Worm (Caenorhabditis elegans) whole organism, young adult: ENCODE measurements around the gene mig-5.
A peak's percentile ranks its signal among the peaks of the same experiment; 100 is the strongest.

Experiments
- F23B12.7 ChIP-seq: sonication (generic microtip); optimal IDR thresholded peaks from 2 replicates; lab custom pipeline; 2017; ENCODE audit warnings: missing genetic modification characterization, mild to moderate bottlenecking, missing compliant biosample characterization, antibody characterized with exemption, moderate library complexity; ENCODE audit not compliant: insufficient read depth
- F33H1.4 ChIP-seq: fragments of 200-800 bp; sonication (Bioruptor generic); IDR thresholded peaks from 2 replicates; pipeline ENCODE4 v1.3.6; 2022; ENCODE audit warnings: missing genetic modification reagents, missing genetic modification characterization, missing compliant biosample characterization
- F57C9.4 ChIP-seq: sonication (generic microtip); optimal IDR thresholded peaks from 2 replicates; lab custom pipeline; 2017; ENCODE audit warnings: mild to moderate bottlenecking, missing genetic modification characterization, missing compliant biosample characterization
- Y53F4B.3 ChIP-seq: fragments of 200-800 bp; sonication (Bioruptor generic); IDR thresholded peaks from 2 replicates; pipeline ENCODE4 v1.3.6; 2022; ENCODE audit warnings: missing genetic modification reagents, missing genetic modification characterization, missing compliant biosample characterization
- Y53G8AR.9 ChIP-seq: fragments of 200-800 bp; sonication (Bioruptor generic); conservative IDR thresholded peaks from 2 replicates; pipeline ENCODE4 v1.3.6; 2022; ENCODE audit warnings: missing genetic modification reagents, missing genetic modification characterization, missing compliant biosample characterization
- Y67H2A.10 ChIP-seq: fragments of 200-800 bp; sonication (Bioruptor generic); conservative IDR thresholded peaks from 2 replicates; pipeline ENCODE4 v1.3.6; 2022; ENCODE audit warnings: missing genetic modification reagents, missing genetic modification characterization, missing compliant biosample characterization
- aptf-2 ChIP-seq: fragments of 200-800 bp; sonication (Bioruptor generic); conservative IDR thresholded peaks from 2 replicates; pipeline ENCODE4 v1.3.6; 2022; ENCODE audit warnings: missing genetic modification reagents, missing genetic modification characterization, missing compliant biosample characterization
- attf-3 ChIP-seq: fragments of 200-800 bp; sonication (Bioruptor generic); conservative IDR thresholded peaks from 2 replicates; pipeline ENCODE4 v1.3.6; 2022; ENCODE audit warnings: missing genetic modification reagents, missing genetic modification characterization, missing compliant biosample characterization
- attf-5 ChIP-seq: fragments of 200-800 bp; sonication (Bioruptor generic); optimal IDR thresholded peaks from 2 replicates; lab custom pipeline; 2018; ENCODE audit warnings: mild to moderate bottlenecking, missing genetic modification characterization, missing compliant biosample characterization
- die-1 ChIP-seq: sonication (generic microtip); optimal IDR thresholded peaks from 2 replicates; lab custom pipeline; 2016; ENCODE audit warnings: missing genotype, mild to moderate bottlenecking, missing genetic modification characterization, missing compliant biosample characterization
- dpl-1 ChIP-seq: fragments of 150-350 bp; optimal IDR thresholded peaks from 2 replicates; lab custom pipeline; 2014; ENCODE audit warnings: missing biosample characterization, missing genetic modification reagents, missing genetic modification characterization
- efl-1 ChIP-seq: fragments of 150-350 bp; optimal IDR thresholded peaks from 2 replicates; lab custom pipeline; 2014; ENCODE audit warnings: missing biosample characterization, missing genetic modification reagents, missing genetic modification characterization
- him-1 ChIP-seq: sonication (generic microtip); optimal IDR thresholded peaks from 2 replicates; lab custom pipeline; 2016; ENCODE audit warnings: missing genotype, missing genetic modification reagents, missing genetic modification characterization, missing compliant biosample characterization
- hlh-12 ChIP-seq: sonication (generic microtip); optimal IDR thresholded peaks from 2 replicates; lab custom pipeline; 2016; ENCODE audit warnings: missing genetic modification characterization, missing compliant biosample characterization
- lag-1 ChIP-seq: fragments of 200-800 bp; sonication (Bioruptor generic); IDR thresholded peaks from 2 replicates; pipeline ENCODE4 v1.3.6; 2022; ENCODE audit warnings: missing genetic modification reagents, missing genetic modification characterization, missing compliant biosample characterization
- let-526 ChIP-seq: fragments of 200-800 bp; sonication (Bioruptor generic); IDR thresholded peaks from 2 replicates; pipeline ENCODE4 v1.3.6; 2022; ENCODE audit warnings: missing genetic modification reagents, missing genetic modification characterization, missing compliant biosample characterization
- let-607 ChIP-seq, 2 experiments: fragments of 200-800 bp in 1 of 2; sonication (Bioruptor generic) in 1 of 2; sonication (generic microtip) in 1 of 2; optimal IDR thresholded peaks; 2 replicates each; lab custom pipeline; 2016 to 2018; ENCODE audit warnings: mild to moderate bottlenecking in 2 of 2, missing compliant biosample characterization in 2 of 2, missing genetic modification characterization in 2 of 2, moderate library complexity in 2 of 2, missing genotype in 1 of 2
- lin-54 ChIP-seq: fragments of 200-800 bp; sonication (Bioruptor generic); optimal IDR thresholded peaks from 2 replicates; lab custom pipeline; 2018; ENCODE audit warnings: mild to moderate bottlenecking, missing genetic modification characterization, missing compliant biosample characterization
- lir-1 ChIP-seq: fragments of 200-800 bp; sonication (Bioruptor generic); conservative IDR thresholded peaks from 2 replicates; pipeline ENCODE4 v1.3.6; 2022; ENCODE audit warnings: missing genetic modification reagents, missing genetic modification characterization, missing compliant biosample characterization
- lsl-1 ChIP-seq: fragments of 200-800 bp; sonication (Bioruptor generic); optimal IDR thresholded peaks from 2 replicates; lab custom pipeline; 2018; ENCODE audit warnings: mild to moderate bottlenecking, missing genetic modification characterization, moderate library complexity, missing compliant biosample characterization
- madf-6 ChIP-seq: fragments of 200-800 bp; sonication (Bioruptor generic); IDR thresholded peaks from 2 replicates; pipeline ENCODE4 v1.3.6; 2022; ENCODE audit warnings: missing genetic modification reagents, missing genetic modification characterization, missing compliant biosample characterization
- madf-8 ChIP-seq: fragments of 200-800 bp; sonication (Bioruptor generic); conservative IDR thresholded peaks from 2 replicates; pipeline ENCODE4 v1.3.6; 2022; ENCODE audit warnings: missing genetic modification reagents, missing genetic modification characterization, missing compliant biosample characterization
- mcd-1 ChIP-seq: fragments of 200-800 bp; sonication (Bioruptor generic); IDR thresholded peaks from 2 replicates; pipeline ENCODE4 v1.3.6; 2022; ENCODE audit warnings: missing genetic modification reagents, missing genetic modification characterization, missing compliant biosample characterization
- nfya-2 ChIP-seq: fragments of 200-800 bp; sonication (Bioruptor generic); IDR thresholded peaks from 2 replicates; pipeline ENCODE4 v1.3.6; 2022; ENCODE audit warnings: missing genetic modification reagents, missing genetic modification characterization, missing compliant biosample characterization
- nfyb-1 ChIP-seq: fragments of 200-800 bp; sonication (Bioruptor generic); IDR thresholded peaks from 2 replicates; pipeline ENCODE4 v1.3.6; 2022; ENCODE audit warnings: missing genetic modification reagents, missing genetic modification characterization, missing compliant biosample characterization
- sea-2 ChIP-seq: fragments of 200-800 bp; sonication (Bioruptor generic); IDR thresholded peaks from 2 replicates; pipeline ENCODE4 v1.3.6; 2022; ENCODE audit warnings: missing genetic modification characterization, missing compliant biosample characterization
- somi-1 ChIP-seq: fragments of 200-800 bp; sonication (Bioruptor generic); optimal IDR thresholded peaks from 2 replicates; lab custom pipeline; 2018; ENCODE audit warnings: mild to moderate bottlenecking, missing genetic modification characterization, missing compliant biosample characterization
- tbp1 ChIP-seq: fragments of 200-800 bp; sonication (Bioruptor generic); optimal IDR thresholded peaks from 2 replicates; lab custom pipeline; 2018; ENCODE audit warnings: mild to moderate bottlenecking, missing genetic modification characterization, missing compliant biosample characterization
- unc-130 ChIP-seq: sonication (generic microtip); optimal IDR thresholded peaks from 2 replicates; lab custom pipeline; 2016; ENCODE audit warnings: missing genetic modification reagents, missing genetic modification characterization, missing compliant biosample characterization
- ztf-18 ChIP-seq: sonication (generic microtip); optimal IDR thresholded peaks from 2 replicates; lab custom pipeline; 2016; ENCODE audit warnings: missing genotype, mild to moderate bottlenecking, missing genetic modification characterization, missing compliant biosample characterization
- ztf-22 ChIP-seq: fragments of 200-800 bp; sonication (Bioruptor generic); optimal IDR thresholded peaks from 2 replicates; lab custom pipeline; 2018; ENCODE audit warnings: mild to moderate bottlenecking, missing genetic modification characterization, moderate library complexity, missing compliant biosample characterization
- ztf-25 ChIP-seq: fragments of 200-800 bp; sonication (Bioruptor generic); IDR thresholded peaks from 2 replicates; pipeline ENCODE4 v1.3.6; 2022; ENCODE audit warnings: missing genetic modification reagents, missing genetic modification characterization, missing compliant biosample characterization

mig-5 gene

DNA sequence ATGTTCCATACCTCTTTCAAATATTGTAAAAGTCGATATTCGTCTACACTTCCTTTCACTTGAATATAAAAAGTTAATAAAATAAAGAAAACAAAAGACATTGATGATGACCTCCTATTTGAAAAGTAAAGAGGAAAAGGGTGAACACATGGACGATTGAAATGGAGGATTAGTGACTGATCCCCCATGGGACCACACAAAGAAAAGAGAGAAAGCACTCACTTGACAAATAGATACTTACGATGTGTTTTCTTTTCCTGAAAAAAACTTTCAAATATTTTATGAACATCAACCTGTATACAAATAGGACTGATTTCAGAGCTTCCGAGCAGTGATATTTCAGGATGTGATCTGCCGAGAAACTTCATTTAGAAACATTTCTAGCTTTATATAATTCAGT lies 7.7 kb downstream of the mig-5 start, which contains the start of gene acr-14:
Gene acr-14 (minus strand): TSS at position 101 of the 400 bp plus-strand sequence.
- TF ChIP-seq Y53F4B.3 (GFP tag; lab: Robert Waterston, UW) = no peak
- TF ChIP-seq, all 124 proteins: peak for 0

ce11 chrII:8174148-8174547 lies 10.7 kb downstream of the mig-5 start:
- TF ChIP-seq hlh-12 (tag; lab: Kevin White, UChicago) (no peak), ztf-22 (no peak), F57C9.4 (tag; lab: Kevin White, UChicago) (no peak), lag-1 (GFP tag; lab: Robert Waterston, UW) (no peak)

- TF ChIP-seq Y53G8AR.9 (no peak), nfyb-1 (GFP tag; lab: Robert Waterston, UW) (no peak)
These were observed 11.4 kb downstream of the mig-5 start, which contains the start of the genes decr-1.3 and T05C12.1 for ce11 chrII:8173449-8173848. TSS of gene decr-1.3 (minus strand) at chrII:8173549. TSS of gene T05C12.1 (plus strand) at chrII:8173680.

ce11 chrII:8170374-8170773 lies 14.4 kb downstream of the mig-5 start, which contains the start of gene T05C12.11:
TSS of gene T05C12.11 (minus strand) at chrII:8170474.
- TF ChIP-seq madf-8 (GFP tag; lab: Robert Waterston, UW) = no peak
- TF ChIP-seq mcd-1 (GFP tag; lab: Robert Waterston, UW) = no peak
- no peak for TF ChIP-seq unc-130 (GFP tag; lab: Kevin White, UChicago)
- TF ChIP-seq F23B12.7 (tag; lab: Kevin White, UChicago) = no peak
- no peak for TF ChIP-seq sea-2 (GFP tag; lab: Robert Waterston, UW)
- TF ChIP-seq nfyb-1 (GFP tag; lab: Robert Waterston, UW) = no peak
- TF ChIP-seq die-1 = no peak

DNA sequence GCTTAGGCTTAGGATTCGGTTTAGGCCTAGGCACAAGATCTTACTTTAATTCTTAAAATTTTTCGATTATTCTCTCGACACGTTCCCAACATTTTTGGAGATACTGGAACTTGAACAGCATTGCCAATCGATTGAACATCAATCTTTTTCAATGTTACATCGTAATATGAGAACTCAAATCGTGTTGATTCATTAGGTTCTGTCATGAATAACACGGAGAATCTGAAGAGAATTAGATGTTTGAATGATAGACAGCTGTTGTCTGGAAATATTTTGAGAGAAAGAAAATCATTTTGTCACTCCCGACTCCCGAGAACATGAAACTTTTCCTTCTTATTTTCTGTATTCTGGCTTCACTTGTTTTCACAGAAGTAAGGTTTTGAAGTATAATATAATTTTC lies 15.5 kb downstream of the mig-5 start, which contains the start of gene T05C12.15:
Gene T05C12.15 (plus strand): TSS at position 301 of the 400 bp plus-strand sequence.
- TF ChIP-seq ztf-25 (GFP tag; lab: Robert Waterston, UW) = no peak

ce11 chrII:8162120-8162648 lies 22.6 kb downstream of the mig-5 start, which contains the start of the genes emb-27 and rrf-3:
TSS of gene emb-27 (minus strand) at chrII:8162170.
TSS of gene rrf-3 (plus strand) at chrII:8162465.
- peak; percentile 51 for TF ChIP-seq lin-54
- TF ChIP-seq attf-3 (GFP tag; lab: Robert Waterston, UW) = peak; percentile 88
- peak; percentile 83 for TF ChIP-seq efl-1 (GFP tag; lab: Kevin White, UChicago)
- TF ChIP-seq let-607 (tag; optimal IDR thresholded peaks at IDR 0.05; lab: Kevin White, UChicago) = no peak
- no peak for TF ChIP-seq sea-2 (GFP tag; lab: Robert Waterston, UW)
- TF ChIP-seq dpl-1 = peak; percentile 51
- TF ChIP-seq Y67H2A.10 = no peak
- peak; percentile 35; the same call in 1 of the 2 replicates for TF ChIP-seq F33H1.4 (GFP tag; lab: Robert Waterston, UW)
- no peak for TF ChIP-seq ztf-22
- TF ChIP-seq attf-5 (GFP tag; lab: Kevin White, UChicago) = peak; percentile 83
- peak; percentile 76 for TF ChIP-seq mcd-1 (GFP tag; lab: Robert Waterston, UW)
- TF ChIP-seq lsl-1 (GFP tag; lab: Kevin White, UChicago) = peak; percentile 26
- TF ChIP-seq madf-6 (GFP tag; lab: Robert Waterston, UW) = peak; percentile 48
- TF ChIP-seq lir-1 (GFP tag; lab: Robert Waterston, UW) = no peak
- TF ChIP-seq tbp1 = no peak
- no peak for TF ChIP-seq nfya-2 (GFP tag; lab: Robert Waterston, UW)
- no peak for TF ChIP-seq aptf-2 (GFP tag; lab: Robert Waterston, UW)
- TF ChIP-seq somi-1 (GFP tag; lab: Kevin White, UChicago) = no peak
- no peak for TF ChIP-seq him-1
- no peak for TF ChIP-seq nfyb-1 (GFP tag; lab: Robert Waterston, UW)
- TF ChIP-seq let-526 (GFP tag; lab: Robert Waterston, UW) = no peak
- peak; percentile 12 for TF ChIP-seq ztf-18 (tag; lab: Kevin White, UChicago)
